Fruit fly (Drosophila melanogaster) whole organism, embryonic: ENCODE results near the gene beta4GalNAcTB.

ENCODE experiments used
- Abd-B ChIP-seq: fragments of 200-800 bp; sonication (Bioruptor generic); optimal IDR thresholded peaks from 2 replicates; lab custom pipeline; 2018; ENCODE audit warnings: missing biosample characterization, mild to moderate bottlenecking, missing genetic modification characterization, moderate library complexity
- Ada2b ChIP-seq: fragments of 200-800 bp; sonication (Bioruptor generic); IDR thresholded peaks from 2 replicates; pipeline ENCODE4 v1.3.6; 2022; ENCODE audit warnings: missing biosample characterization, missing genetic modification characterization
- Atf6 ChIP-seq: fragments of 200-800 bp; sonication (Bioruptor generic); IDR thresholded peaks from 2 replicates; pipeline ENCODE4 v1.3.6; 2022; ENCODE audit warnings: missing biosample characterization, missing genetic modification characterization
- Awh ChIP-seq: fragments of 200-800 bp; sonication (Bioruptor generic); IDR thresholded peaks from 2 replicates; pipeline ENCODE4, ENCODE4 v1.3.6; 2022; ENCODE audit warnings: missing biosample characterization, missing genetic modification characterization
- CG10274 ChIP-seq: fragments of 200-800 bp; sonication (Bioruptor generic); optimal IDR thresholded peaks from 3 replicates; lab custom pipeline; 2017; ENCODE audit warnings: missing biosample characterization, mild to moderate bottlenecking, missing genetic modification characterization
- CG10321 ChIP-seq: fragments of 200-800 bp; sonication (Bioruptor generic); IDR thresholded peaks from 2 replicates; pipeline ENCODE4 v1.3.6; 2022; ENCODE audit warnings: missing biosample characterization, missing genetic modification characterization
- CG10543 ChIP-seq: fragments of 200-800 bp; sonication (Bioruptor generic); optimal IDR thresholded peaks from 3 replicates; lab custom pipeline; 2017; ENCODE audit warnings: missing biosample characterization, mild to moderate bottlenecking, missing genetic modification characterization, moderate library complexity
- CG11093 ChIP-seq: fragments of 200-800 bp; sonication (Bioruptor generic); IDR thresholded peaks from 3 replicates; pipeline ENCODE4 v1.3.6; 2022; ENCODE audit warnings: missing biosample characterization, missing genetic modification characterization
- CG12155 ChIP-seq: fragments of 200-800 bp; sonication (Bioruptor generic); optimal IDR thresholded peaks from 3 replicates; lab custom pipeline; 2016; ENCODE audit warnings: missing biosample characterization, missing genetic modification characterization
- CG13123 ChIP-seq: fragments of 200-800 bp; sonication (Bioruptor generic); optimal IDR thresholded peaks from 2 replicates; lab custom pipeline; 2016; ENCODE audit warnings: missing biosample characterization, missing genetic modification characterization
- CG14710 ChIP-seq: fragments of 200-800 bp; sonication (Bioruptor generic); optimal IDR thresholded peaks from 3 replicates; lab custom pipeline; 2019; ENCODE audit warnings: missing biosample characterization, mild to moderate bottlenecking, missing genetic modification characterization, moderate library complexity
- CG14965 ChIP-seq: fragments of 200-800 bp; sonication (Bioruptor generic); optimal IDR thresholded peaks from 2 replicates; lab custom pipeline; 2016; ENCODE audit warnings: missing biosample characterization, missing genetic modification characterization, borderline replicate concordance
- CG17612 ChIP-seq: fragments of 200-800 bp; sonication (Bioruptor generic); IDR thresholded peaks from 2 replicates; pipeline ENCODE4 v1.3.6; 2022; ENCODE audit warnings: missing biosample characterization, missing genetic modification characterization
- CG18476 ChIP-seq: fragments of 200-800 bp; sonication (Bioruptor generic); optimal IDR thresholded peaks from 2 replicates; lab custom pipeline; 2016; ENCODE audit warnings: missing biosample characterization, mild to moderate bottlenecking, missing genetic modification characterization
- CG2199 ChIP-seq: fragments of 200-800 bp; sonication (Bioruptor generic); IDR thresholded peaks from 3 replicates; pipeline ENCODE4 v1.3.6; 2022; ENCODE audit warnings: missing biosample characterization, missing genetic modification characterization
- CG2712 ChIP-seq: fragments of 200-800 bp; optimal IDR thresholded peaks from 3 replicates; lab custom pipeline; 2019; ENCODE audit warnings: missing biosample characterization, mild to moderate bottlenecking, missing genetic modification characterization, moderate library complexity
- CG3163 ChIP-seq: fragments of 200-800 bp; sonication (Bioruptor generic); optimal IDR thresholded peaks from 3 replicates; lab custom pipeline; 2016; ENCODE audit warnings: missing biosample characterization, missing genetic modification characterization
- CG33557 ChIP-seq: fragments of 200-800 bp; sonication (Bioruptor generic); optimal IDR thresholded peaks from 2 replicates; lab custom pipeline; 2019; ENCODE audit warnings: missing biosample characterization, mild to moderate bottlenecking, missing genetic modification characterization, moderate library complexity
- CG3838 ChIP-seq: fragments of 200-800 bp; sonication (Bioruptor generic); optimal IDR thresholded peaks from 3 replicates; lab custom pipeline; 2016; ENCODE audit warnings: missing biosample characterization, missing genetic modification characterization
- CG4854 ChIP-seq: fragments of 200-800 bp; sonication (Bioruptor generic); optimal IDR thresholded peaks from 2 replicates; lab custom pipeline; 2016; ENCODE audit warnings: missing biosample characterization, missing genetic modification characterization, inconsistent platforms
- CG6175 ChIP-seq: fragments of 200-800 bp; sonication (Bioruptor generic); IDR thresholded peaks from 3 replicates; pipeline ENCODE4 v1.3.6; 2022; ENCODE audit warnings: missing biosample characterization, missing genetic modification characterization
- CG6813 ChIP-seq: fragments of 200-800 bp; sonication (Bioruptor generic); optimal IDR thresholded peaks from 2 replicates; lab custom pipeline; 2017; ENCODE audit warnings: missing biosample characterization, missing genetic modification characterization, mild to moderate bottlenecking, moderate library complexity, missing genetic modification reagents
- CG7928 ChIP-seq: fragments of 200-800 bp; sonication (Bioruptor generic); optimal IDR thresholded peaks from 2 replicates; lab custom pipeline; 2017; ENCODE audit warnings: missing biosample characterization, mild to moderate bottlenecking, missing genetic modification characterization
- CG9876 ChIP-seq: fragments of 200-800 bp; sonication (Bioruptor generic); optimal IDR thresholded peaks from 2 replicates; lab custom pipeline; 2016; ENCODE audit warnings: missing biosample characterization, missing genetic modification characterization
- D ChIP-seq, 2 experiments: fragments of 200-800 bp in 1 of 2; fragments of >200 bp in 1 of 2; sonication (Bioruptor generic) in 1 of 2; optimal IDR thresholded peaks; 2 replicates in 1 of 2; 3 replicates in 1 of 2; lab custom pipeline; 2017; ENCODE audit warnings: mild to moderate bottlenecking in 1 of 2, missing biosample characterization in 1 of 2, missing genetic modification characterization in 1 of 2, missing genetic modification reagents in 1 of 2
- D19B ChIP-seq: fragments of 200-800 bp; sonication (Bioruptor generic); optimal IDR thresholded peaks from 2 replicates; lab custom pipeline; 2017; ENCODE audit warnings: missing biosample characterization, mild to moderate bottlenecking, missing genetic modification characterization
- Dip2 ChIP-seq: fragments of 200-800 bp; sonication (Bioruptor generic); IDR thresholded peaks from 2 replicates; pipeline ENCODE4 v1.3.6; 2022; ENCODE audit warnings: missing biosample characterization, missing genetic modification characterization
- Gug ChIP-seq: fragments of 200-800 bp; sonication (Bioruptor generic); IDR thresholded peaks from 4 replicates; pipeline ENCODE4 v1.3.6; 2022; ENCODE audit warnings: missing biosample characterization, missing genetic modification characterization
- Hr78 ChIP-seq, 2 experiments: fragments of 200-800 bp in 1 of 2; fragments of >200 bp in 1 of 2; sonication (Bioruptor generic) in 1 of 2; optimal IDR thresholded peaks; 2 replicates each; lab custom pipeline; 2017 to 2019; ENCODE audit warnings: missing biosample characterization in 2 of 2, missing genetic modification characterization in 2 of 2, mild to moderate bottlenecking in 1 of 2, moderate library complexity in 1 of 2
- Hsf ChIP-seq: fragments of 200-800 bp; sonication (Bioruptor generic); optimal IDR thresholded peaks from 3 replicates; lab custom pipeline; 2016; ENCODE audit warnings: missing biosample characterization, missing genetic modification characterization
- Meics ChIP-seq: fragments of 200-800 bp; sonication (Bioruptor generic); optimal IDR thresholded peaks from 2 replicates; lab custom pipeline; 2017; ENCODE audit warnings: missing biosample characterization, mild to moderate bottlenecking, missing genetic modification characterization
- NC2β ChIP-seq: fragments of 200-800 bp; sonication (Bioruptor generic); optimal IDR thresholded peaks from 2 replicates; lab custom pipeline; 2016; ENCODE audit warnings: missing biosample characterization, missing genetic modification characterization
- NK7.1 ChIP-seq: fragments of 200-800 bp; sonication (Bioruptor generic); optimal IDR thresholded peaks from 3 replicates; lab custom pipeline; 2016; ENCODE audit warnings: missing biosample characterization, missing genetic modification characterization
- YL-1 ChIP-seq: fragments of 200-800 bp; sonication (Bioruptor generic); optimal IDR thresholded peaks from 3 replicates; lab custom pipeline; 2017; ENCODE audit warnings: missing biosample characterization, mild to moderate bottlenecking, missing genetic modification characterization
- bigmax ChIP-seq: fragments of 200-800 bp; sonication (Bioruptor generic); optimal IDR thresholded peaks from 2 replicates; lab custom pipeline; 2018; ENCODE audit warnings: missing biosample characterization, mild to moderate bottlenecking, missing genetic modification characterization
- cad ChIP-seq: fragments of >200 bp; optimal IDR thresholded peaks from 2 replicates; lab custom pipeline; 2017; ENCODE audit warnings: missing biosample characterization, missing genetic modification characterization
- caup ChIP-seq: fragments of 200-800 bp; sonication (Bioruptor generic); optimal IDR thresholded peaks from 3 replicates; lab custom pipeline; 2017; ENCODE audit warnings: missing biosample characterization, mild to moderate bottlenecking, missing genetic modification characterization, moderate library complexity; ENCODE audit not compliant: severe bottlenecking
- dm ChIP-seq: fragments of 200-800 bp; sonication (Bioruptor generic); optimal IDR thresholded peaks from 3 replicates; lab custom pipeline; 2016; ENCODE audit warnings: missing biosample characterization, missing genetic modification characterization
- fd3F ChIP-seq: fragments of 200-800 bp; sonication (Bioruptor generic); optimal IDR thresholded peaks from 2 replicates; lab custom pipeline; 2018; ENCODE audit warnings: missing biosample characterization, mild to moderate bottlenecking, missing genetic modification characterization, moderate library complexity
- gcm2 ChIP-seq: fragments of 200-800 bp; sonication (Bioruptor generic); optimal IDR thresholded peaks from 2 replicates; lab custom pipeline; 2016; ENCODE audit warnings: missing biosample characterization, missing genetic modification characterization
- gsb-n ChIP-seq: fragments of 200-800 bp; sonication (Bioruptor generic); optimal IDR thresholded peaks from 3 replicates; lab custom pipeline; 2018; ENCODE audit warnings: missing biosample characterization, mild to moderate bottlenecking, missing genetic modification characterization
- ind ChIP-seq: fragments of 200-800 bp; sonication (Bioruptor generic); optimal IDR thresholded peaks from 3 replicates; lab custom pipeline; 2016; ENCODE audit warnings: missing biosample characterization, missing genetic modification characterization
- ken ChIP-seq: fragments of 200-800 bp; sonication (Bioruptor generic); IDR thresholded peaks from 3 replicates; pipeline ENCODE4 v1.3.6; 2022; ENCODE audit warnings: missing biosample characterization, missing genetic modification characterization
- nmo ChIP-seq: fragments of 200-800 bp; sonication (Bioruptor generic); optimal IDR thresholded peaks from 2 replicates; lab custom pipeline; 2018; ENCODE audit warnings: missing biosample characterization, mild to moderate bottlenecking, missing genetic modification characterization, moderate library complexity
- pho ChIP-seq: fragments of 200-800 bp; sonication (Bioruptor generic); optimal IDR thresholded peaks from 2 replicates; lab custom pipeline; 2016; ENCODE audit warnings: missing biosample characterization, missing genetic modification characterization
- sna ChIP-seq: fragments of 200-800 bp; sonication (Bioruptor generic); IDR thresholded peaks from 2 replicates; pipeline ENCODE4 v1.3.6; 2022; ENCODE audit warnings: missing biosample characterization, missing genetic modification characterization; ENCODE audit not compliant: partially characterized antibody
- sob ChIP-seq: fragments of 200-800 bp; sonication (Bioruptor generic); IDR thresholded peaks from 2 replicates; pipeline ENCODE4 v1.3.6; 2022; ENCODE audit warnings: missing biosample characterization, missing genetic modification characterization
- tio ChIP-seq: fragments of 200-800 bp; sonication (Bioruptor generic); optimal IDR thresholded peaks from 2 replicates; lab custom pipeline; 2017; ENCODE audit warnings: missing biosample characterization, missing genetic modification characterization, inconsistent platforms
- ttk ChIP-seq: fragments of 200-800 bp; sonication (Bioruptor generic); IDR thresholded peaks from 2 replicates; pipeline ENCODE4 v2.1.2; 2022; ENCODE audit warnings: missing biosample characterization, missing genetic modification characterization

Gene beta4GalNAcTB

DNA sequence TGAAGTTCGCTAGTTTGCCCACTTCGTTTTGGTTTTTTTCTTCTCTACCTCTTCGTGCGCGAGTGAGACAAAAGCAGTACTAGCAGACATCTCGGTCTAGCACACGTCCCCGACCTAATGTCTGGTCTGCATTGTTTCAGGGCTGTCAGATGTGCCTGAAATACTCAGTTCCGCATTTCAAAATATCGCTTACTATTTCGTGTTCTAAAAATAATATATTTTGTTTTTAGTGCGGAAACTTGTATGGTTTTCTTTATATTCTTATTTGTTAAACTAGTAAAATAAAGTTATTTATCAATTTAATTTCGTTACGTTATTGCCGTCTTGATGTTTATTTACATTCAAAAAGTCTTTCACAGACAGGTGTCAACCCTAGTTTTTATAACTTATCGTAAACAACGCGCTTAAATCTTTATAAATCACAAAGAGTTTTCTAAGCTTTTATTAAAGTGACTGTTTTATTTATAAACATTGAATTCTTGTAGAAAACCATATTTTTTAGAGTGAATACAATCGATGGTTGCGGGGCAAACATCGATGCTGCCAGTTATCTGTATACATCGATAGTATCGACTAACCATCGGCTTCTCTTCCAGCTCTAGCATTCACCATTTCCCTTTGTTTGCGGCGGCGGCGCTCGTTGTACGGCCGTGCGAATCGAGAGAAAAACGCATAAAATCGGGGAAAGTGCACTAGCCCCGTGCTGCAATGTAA is 29.6 kb upstream of the beta4GalNAcTB start (continued):
- no peak for TF ChIP-seq ttk (GFP tag; lab: Robert Waterston, UW)
- TF ChIP-seq Hsf (GFP tag; lab: Kevin White, UChicago): peak; percentile 50
- TF ChIP-seq CG17612: no peak
- TF ChIP-seq Meics (GFP tag; lab: Kevin White, UChicago): peak; percentile 77
- TF ChIP-seq CG11093 (GFP tag; lab: Robert Waterston, UW): no peak
- no peak for TF ChIP-seq Hr78 (GFP tag; optimal IDR thresholded peaks at IDR 0.05; lab: Kevin White, UChicago)
- TF ChIP-seq cad (GFP tag; lab: Kevin White, UChicago): no peak
- TF ChIP-seq ken (GFP tag; lab: Robert Waterston, UW): no peak
- TF ChIP-seq Atf6: no peak
- TF ChIP-seq Awh (GFP tag; lab: Robert Waterston, UW): no peak
- TF ChIP-seq CG33557 (GFP tag; lab: Kevin White, UChicago): peak; percentile 52
- TF ChIP-seq tio (GFP tag; lab: Kevin White, UChicago): no peak
- TF ChIP-seq CG2199 (GFP tag; lab: Robert Waterston, UW): no peak
- peak; percentile 59 for TF ChIP-seq YL-1 (GFP tag; lab: Kevin White, UChicago)
- no peak for TF ChIP-seq Ada2b (GFP tag; lab: Robert Waterston, UW)
- TF ChIP-seq gcm2 (GFP tag; lab: Kevin White, UChicago): no peak
- peak; percentile 59; the same call in 3 of the 4 replicates for TF ChIP-seq Gug (GFP tag; lab: Robert Waterston, UW)
- peak; percentile 21 for TF ChIP-seq CG10274
- TF ChIP-seq CG7928 (GFP tag; lab: Kevin White, UChicago): peak; percentile 64
- peak; percentile 88 for TF ChIP-seq CG10543 (GFP tag; lab: Kevin White, UChicago)
- peak; percentile 48 for TF ChIP-seq CG4854 (GFP tag; lab: Kevin White, UChicago)
- TF ChIP-seq CG14710: peak; percentile 84
- TF ChIP-seq D19B (GFP tag; lab: Kevin White, UChicago): peak; percentile 70
- peak; percentile 24 for TF ChIP-seq CG3163
- TF ChIP-seq Abd-B (GFP tag; lab: Kevin White, UChicago): peak; percentile 73
- TF ChIP-seq CG18476 (GFP tag; lab: Kevin White, UChicago): peak; percentile 73
- peak; percentile 56 for TF ChIP-seq caup (GFP tag; lab: Kevin White, UChicago)
- TF ChIP-seq pho (GFP tag; lab: Kevin White, UChicago): peak; percentile 68
- TF ChIP-seq gsb-n (tag; lab: Kevin White, UChicago): peak; percentile 57
- TF ChIP-seq CG9876 (GFP tag; lab: Kevin White, UChicago): peak; percentile 14
- peak; percentile 75 for TF ChIP-seq nmo
- TF ChIP-seq CG2712 (tag; lab: Kevin White, UChicago): peak; percentile 82
- no peak for TF ChIP-seq CG6175
- TF ChIP-seq CG3838 (GFP tag; lab: Kevin White, UChicago): peak; percentile 24
- TF ChIP-seq CG10321 (GFP tag; lab: Robert Waterston, UW): no peak
- TF ChIP-seq dm (GFP tag; lab: Kevin White, UChicago): peak; percentile 14
- peak; percentile 22 for TF ChIP-seq NK7.1 (GFP tag; lab: Kevin White, UChicago)
- TF ChIP-seq CG13123 (GFP tag; lab: Kevin White, UChicago): no peak
- TF ChIP-seq Dip2: no peak
- TF ChIP-seq fd3F (GFP tag; lab: Kevin White, UChicago): peak; percentile 64
- TF ChIP-seq CG14965 (GFP tag; lab: Kevin White, UChicago): no peak
- TF ChIP-seq CG6813 (GFP tag; lab: Kevin White, UChicago): no peak
- TF ChIP-seq D (optimal IDR thresholded peaks at IDR 0.05; lab: Kevin White, UChicago): no peak
- peak; percentile 55 for TF ChIP-seq D (GFP tag; optimal IDR thresholded peaks at IDR 0.05; lab: Kevin White, UChicago)
- TF ChIP-seq CG12155 (GFP tag; lab: Kevin White, UChicago): peak; percentile 59
- TF ChIP-seq ind (GFP tag; lab: Kevin White, UChicago): peak; percentile 64
- peak; percentile 4 for TF ChIP-seq NC2β (GFP tag; lab: Kevin White, UChicago)
- no peak for TF ChIP-seq sna (GFP tag; lab: Robert Waterston, UW)
- no peak for TF ChIP-seq sob
- TF ChIP-seq bigmax (GFP tag; lab: Kevin White, UChicago): no peak
